Worm (Caenorhabditis elegans): ENCODE measurements around the gene fbxb-7.

DNA sequence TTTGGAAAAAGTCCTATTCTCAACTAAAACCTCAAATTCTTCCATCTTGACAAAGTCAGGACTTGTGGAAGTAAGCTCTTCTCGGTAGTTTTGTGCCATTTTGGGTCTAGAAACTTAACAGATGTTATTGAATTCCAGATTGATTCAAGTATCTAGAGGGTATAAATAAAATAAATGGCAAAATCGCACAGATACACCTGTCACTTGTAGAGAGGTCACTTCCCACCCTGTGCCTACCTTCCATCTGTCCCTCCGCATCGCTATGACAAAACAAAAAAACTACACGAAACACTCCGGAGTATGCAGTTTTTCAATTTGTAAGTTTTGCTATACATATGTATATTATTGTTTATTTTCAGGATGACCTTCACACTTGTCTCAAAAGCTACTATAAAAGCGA lies 2.7 kb downstream of the fbxb-7 start, which contains the start of gene Y20C6A.4:
- no peak for TF ChIP-seq nhr-11 (tag; optimal IDR thresholded peaks at IDR 0.05)
- no peak for TF ChIP-seq mdl-1 (tag; optimal IDR thresholded peaks at IDR 0.05)
- no peak for TF ChIP-seq nhr-25 (tag; optimal IDR thresholded peaks at IDR 0.05)
- TF ChIP-seq sem-4 (tag; optimal IDR thresholded peaks at IDR 0.05): no peak
- TF ChIP-seq ama-1 (optimal IDR thresholded peaks at IDR 0.05): no peak
- no peak for TF ChIP-seq ztf-4 (tag; optimal IDR thresholded peaks at IDR 0.05)
